Worm (Caenorhabditis elegans) whole organism, mixed stage, embryonic: Measurements from ENCODE around the gene K08H2.2.

Experiments used
- M03D4.4 ChIP-seq: sonication (generic microtip); optimal IDR thresholded peaks from 2 replicates; lab custom pipeline; 2017; ENCODE audit warnings: mild to moderate bottlenecking, missing genetic modification characterization, missing compliant biosample characterization
- bed-3 ChIP-seq: fragments of 200-800 bp; sonication (Bioruptor generic); optimal IDR thresholded peaks from 3 replicates; lab custom pipeline; 2018; ENCODE audit warnings: mild to moderate bottlenecking, missing genetic modification characterization, moderate library complexity, missing compliant biosample characterization
- blmp-1 ChIP-seq: fragments of 150-350 bp; optimal IDR thresholded peaks from 2 replicates; lab custom pipeline; 2014; ENCODE audit warnings: missing biosample characterization, missing genetic modification characterization
- ceh-39 ChIP-seq: fragments of 150-350 bp; optimal IDR thresholded peaks from 2 replicates; lab custom pipeline; 2014; ENCODE audit warnings: missing biosample characterization, missing genetic modification characterization
- ceh-43 ChIP-seq: fragments of 200-800 bp; sonication (Bioruptor generic); optimal IDR thresholded peaks from 2 replicates; lab custom pipeline; 2018; ENCODE audit warnings: mild to moderate bottlenecking, missing genetic modification characterization, moderate library complexity, missing compliant biosample characterization
- ceh-83 ChIP-seq: fragments of 200-800 bp; sonication (Bioruptor generic); optimal IDR thresholded peaks from 2 replicates; lab custom pipeline; 2018; ENCODE audit warnings: mild to moderate bottlenecking, missing genetic modification characterization, missing compliant biosample characterization
- ces-1 ChIP-seq: fragments of 150-350 bp; optimal IDR thresholded peaks from 2 replicates; lab custom pipeline; 2014; ENCODE audit warnings: missing biosample characterization, missing genetic modification reagents, missing genetic modification characterization
- cnd-1 ChIP-seq: fragments of 200-800 bp; sonication (Bioruptor generic); optimal IDR thresholded peaks from 2 replicates; lab custom pipeline; 2018; ENCODE audit warnings: mild to moderate bottlenecking, missing genetic modification characterization, missing compliant biosample characterization
- drap-1 ChIP-seq: fragments of 200-800 bp; sonication (Bioruptor generic); optimal IDR thresholded peaks from 3 replicates; lab custom pipeline; 2018; ENCODE audit warnings: mild to moderate bottlenecking, missing genetic modification characterization, missing compliant biosample characterization
- elt-1 ChIP-seq: sonication (generic microtip); optimal IDR thresholded peaks from 2 replicates; lab custom pipeline; 2017; ENCODE audit warnings: missing genetic modification characterization, mild to moderate bottlenecking, missing compliant biosample characterization, antibody characterized with exemption, moderate library complexity, borderline replicate concordance; ENCODE audit not compliant: insufficient read depth
- elt-3 ChIP-seq: fragments of 150-350 bp; optimal IDR thresholded peaks from 2 replicates; lab custom pipeline; 2014; ENCODE audit warnings: missing biosample characterization, missing genetic modification characterization
- flh-1 ChIP-seq: fragments of 200-800 bp; sonication (Bioruptor generic); optimal IDR thresholded peaks from 2 replicates; lab custom pipeline; 2018; ENCODE audit warnings: mild to moderate bottlenecking, missing genetic modification characterization, moderate library complexity, missing compliant biosample characterization
- ham-2 ChIP-seq: fragments of 200-800 bp; sonication (Bioruptor generic); optimal IDR thresholded peaks from 2 replicates; lab custom pipeline; 2018; ENCODE audit warnings: mild to moderate bottlenecking, missing genetic modification characterization, missing compliant biosample characterization
- hlh-1 ChIP-seq: fragments of 150-350 bp; optimal IDR thresholded peaks from 2 replicates; lab custom pipeline; 2014; ENCODE audit warnings: missing biosample characterization, missing genetic modification reagents, missing genetic modification characterization
- lin-13 ChIP-seq: fragments of 150-350 bp; optimal IDR thresholded peaks from 2 replicates; lab custom pipeline; 2014; ENCODE audit warnings: missing biosample characterization, missing genetic modification characterization
- lin-32 ChIP-seq: fragments of 200-800 bp; sonication (Bioruptor generic); optimal IDR thresholded peaks from 2 replicates; lab custom pipeline; 2018; ENCODE audit warnings: mild to moderate bottlenecking, missing genetic modification characterization, missing compliant biosample characterization
- lsy-2 ChIP-seq: fragments of 150-350 bp; optimal IDR thresholded peaks from 2 replicates; lab custom pipeline; 2014; ENCODE audit warnings: missing biosample characterization, missing genetic modification characterization
- mab-5 ChIP-seq: fragments of 150-350 bp; optimal IDR thresholded peaks from 2 replicates; lab custom pipeline; 2014; ENCODE audit warnings: missing biosample characterization, missing genetic modification characterization
- mep-1 ChIP-seq: fragments of 150-350 bp; optimal IDR thresholded peaks from 2 replicates; lab custom pipeline; 2017; ENCODE audit warnings: missing biosample characterization, missing genetic modification reagents, missing genetic modification characterization, inconsistent platforms
- mls-2 ChIP-seq: sonication (generic microtip); optimal IDR thresholded peaks from 2 replicates; lab custom pipeline; 2016; ENCODE audit warnings: mild to moderate bottlenecking, missing genetic modification characterization, moderate library complexity, missing compliant biosample characterization
- nhr-12 ChIP-seq: fragments of 150-350 bp; optimal IDR thresholded peaks from 2 replicates; lab custom pipeline; 2014; ENCODE audit warnings: missing biosample characterization, missing genetic modification characterization
- nhr-2 ChIP-seq: fragments of 150-350 bp; optimal IDR thresholded peaks from 2 replicates; lab custom pipeline; 2014; ENCODE audit warnings: missing biosample characterization, missing genetic modification characterization
- nhr-237 ChIP-seq: fragments of 150-350 bp; optimal IDR thresholded peaks from 2 replicates; lab custom pipeline; 2014; ENCODE audit warnings: missing biosample characterization, missing genetic modification characterization
- nhr-28 ChIP-seq: fragments of 150-350 bp; optimal IDR thresholded peaks from 2 replicates; lab custom pipeline; 2014; ENCODE audit warnings: missing biosample characterization, missing genetic modification characterization
- nhr-76 ChIP-seq: sonication (generic microtip); optimal IDR thresholded peaks from 2 replicates; lab custom pipeline; 2017; ENCODE audit warnings: missing biosample characterization, missing genetic modification characterization
- pha-4 ChIP-seq: fragments of 150-350 bp; optimal IDR thresholded peaks from 2 replicates; lab custom pipeline; 2018; ENCODE audit warnings: missing biosample characterization, missing genetic modification reagents, missing genetic modification characterization
- sem-2 ChIP-seq: fragments of 200-800 bp; sonication (Bioruptor generic); optimal IDR thresholded peaks from 2 replicates; lab custom pipeline; 2018; ENCODE audit warnings: mild to moderate bottlenecking, missing genetic modification characterization, missing compliant biosample characterization
- snpc-4 ChIP-seq: fragments of 150-350 bp; optimal IDR thresholded peaks from 2 replicates; lab custom pipeline; 2014; ENCODE audit warnings: missing biosample characterization, missing genetic modification characterization
- sptf-1 ChIP-seq: sonication (generic microtip); optimal IDR thresholded peaks from 2 replicates; lab custom pipeline; 2017; ENCODE audit warnings: mild to moderate bottlenecking, missing genetic modification characterization, moderate library complexity, missing compliant biosample characterization
- tbx-8 ChIP-seq: fragments of 200-800 bp; sonication (Bioruptor generic); optimal IDR thresholded peaks from 2 replicates; lab custom pipeline; 2018; ENCODE audit warnings: mild to moderate bottlenecking, missing genetic modification characterization, moderate library complexity, missing compliant biosample characterization
- unc-120 ChIP-seq: sonication (generic microtip); optimal IDR thresholded peaks from 2 replicates; lab custom pipeline; 2017; ENCODE audit warnings: missing genetic modification characterization, missing compliant biosample characterization; ENCODE audit not compliant: poor library complexity, severe bottlenecking
- unc-39 ChIP-seq: fragments of 150-350 bp; optimal IDR thresholded peaks from 2 replicates; lab custom pipeline; 2014; ENCODE audit warnings: missing biosample characterization, missing genetic modification characterization
- unc-62 ChIP-seq: fragments of 150-350 bp; optimal IDR thresholded peaks from 2 replicates; lab custom pipeline; 2014; ENCODE audit warnings: missing biosample characterization, missing genetic modification reagents, missing genetic modification characterization
- zip-8 ChIP-seq: fragments of 150-350 bp; optimal IDR thresholded peaks from 2 replicates; lab custom pipeline; 2014; ENCODE audit warnings: missing biosample characterization, missing genetic modification characterization
- ztf-11 ChIP-seq: fragments of 150-350 bp; optimal IDR thresholded peaks from 2 replicates; lab custom pipeline; 2014; ENCODE audit warnings: missing biosample characterization, missing genetic modification characterization

Gene K08H2.2

DNA sequence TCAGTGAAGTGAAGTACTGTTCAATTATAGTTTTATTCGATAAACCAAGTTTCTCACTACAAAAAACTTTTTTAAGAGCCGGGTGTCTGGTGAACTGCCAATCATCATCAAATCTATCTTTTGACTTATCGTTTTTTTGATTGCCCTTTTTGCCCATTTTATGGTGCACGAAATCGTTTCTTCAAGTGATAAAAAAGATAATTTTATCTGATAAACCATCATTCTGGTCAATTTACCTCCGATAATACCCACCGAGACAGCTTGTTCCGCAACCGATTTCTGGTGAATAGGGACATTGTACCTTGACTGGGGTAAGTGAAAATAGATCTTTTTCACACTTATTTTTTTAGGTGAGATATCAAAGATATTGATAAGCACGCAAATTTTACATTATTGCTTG is 22.8 kb upstream of the K08H2.2 start, which contains the start of gene K08H2.10:
K08H2.10 (plus strand) TSS at position 230 of the 400 bp plus-strand sequence.
- no peak for TF ChIP-seq snpc-4 (tag; lab: Kevin White, UChicago)
- no peak for TF ChIP-seq M03D4.4 (tag; lab: Kevin White, UChicago)
- TF ChIP-seq lin-32 (GFP tag; lab: Kevin White, UChicago) = no peak
- TF ChIP-seq tbx-8 (GFP tag; lab: Kevin White, UChicago) = no peak
- TF ChIP-seq sem-2 (GFP tag; lab: Kevin White, UChicago) = no peak
- TF ChIP-seq lin-13 (tag; lab: Kevin White, UChicago) = no peak
- TF ChIP-seq nhr-12 (tag; lab: Kevin White, UChicago) = no peak
- TF ChIP-seq nhr-237 (tag; lab: Kevin White, UChicago) = no peak

DNA sequence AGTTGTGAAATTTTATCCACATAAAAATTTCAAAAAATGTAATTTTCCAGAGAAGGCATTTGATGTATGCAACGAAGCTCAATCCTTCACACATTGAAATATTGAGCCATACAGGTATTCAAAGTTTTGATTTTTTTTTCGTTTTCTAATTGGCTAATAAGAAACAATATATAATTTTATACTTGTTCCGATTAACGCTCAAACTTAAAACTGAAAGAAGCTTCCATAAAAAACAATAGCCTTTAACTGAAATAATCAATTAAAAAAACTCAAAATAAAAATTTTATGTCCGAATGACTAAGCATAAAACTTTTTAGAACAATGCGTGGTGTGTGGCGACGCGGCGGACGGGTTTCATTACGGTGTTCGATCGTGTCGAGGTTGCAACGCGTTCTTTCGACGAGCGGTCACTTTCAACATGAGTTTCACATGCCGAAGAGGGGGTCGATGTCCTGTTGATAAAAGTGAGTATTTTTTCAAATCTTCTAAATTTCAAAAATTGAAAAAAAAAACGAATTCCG is 17.2 kb upstream of the K08H2.2 start, which contains the start of gene nhr-32:
nhr-32 (plus strand) TSS at position 51 of the 521 bp plus-strand sequence.
- TF ChIP-seq nhr-76 (no peak), ztf-11 (tag; lab: Kevin White, UChicago) (no peak), ceh-39 (tag; lab: Kevin White, UChicago) (no peak), mep-1 (tag; lab: Kevin White, UChicago) (no peak), sptf-1 (tag; lab: Kevin White, UChicago) (no peak), bed-3 (no peak), hlh-1 (tag; lab: Kevin White, UChicago) (no peak), ham-2 (no peak), mab-5 (tag; lab: Kevin White, UChicago) (no peak), unc-120 (tag; lab: Kevin White, UChicago) (no peak)

DNA sequence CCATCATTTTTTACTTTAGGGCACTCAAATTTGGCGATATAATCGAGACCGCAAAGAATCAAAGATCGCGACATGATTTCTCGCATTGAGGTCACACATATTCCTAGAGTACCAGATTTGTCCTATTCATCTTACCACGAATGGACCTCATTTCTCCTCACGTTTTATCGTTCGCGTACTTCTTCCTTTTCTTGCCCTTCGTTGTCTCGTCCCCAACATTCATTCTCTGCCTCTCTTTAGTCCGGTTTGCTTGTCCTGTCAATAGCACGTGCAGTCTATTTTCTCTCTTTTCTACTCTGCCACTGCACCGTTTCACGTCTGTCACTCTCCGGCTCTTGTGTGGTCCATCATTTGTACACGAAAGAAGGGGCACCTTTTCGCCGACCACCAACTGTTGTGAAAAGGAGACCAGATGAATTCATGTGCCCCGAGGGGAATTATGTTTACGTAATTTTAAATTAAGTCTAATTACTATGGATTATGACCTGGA is 16.6 kb upstream of the K08H2.2 start:
- TF ChIP-seq zip-8 (tag; lab: Kevin White, UChicago) (no peak), lsy-2 (tag; lab: Kevin White, UChicago) (no peak), mab-5 (tag; lab: Kevin White, UChicago) (no peak), lin-13 (tag; lab: Kevin White, UChicago) (peak; percentile 41), pha-4 (tag; lab: Kevin White, UChicago) (peak; percentile 72), hlh-1 (tag; lab: Kevin White, UChicago) (peak; percentile 94), bed-3 (no peak), elt-1 (tag; lab: Kevin White, UChicago) (peak; percentile 76), unc-62 (peak; percentile 81), mep-1 (tag; lab: Kevin White, UChicago) (peak; percentile 85), unc-39 (no peak), snpc-4 (tag; lab: Kevin White, UChicago) (no peak), nhr-2 (tag; lab: Kevin White, UChicago) (peak; percentile 63), blmp-1 (no peak), flh-1 (no peak), nhr-28 (tag; lab: Kevin White, UChicago) (no peak), ceh-83 (GFP tag; lab: Kevin White, UChicago) (no peak), nhr-12 (tag; lab: Kevin White, UChicago) (no peak), ceh-43 (GFP tag; lab: Kevin White, UChicago) (peak; percentile 7), mls-2 (tag; lab: Kevin White, UChicago) (peak; percentile 64), unc-120 (tag; lab: Kevin White, UChicago) (peak; percentile 76), lin-32 (GFP tag; lab: Kevin White, UChicago) (no peak), nhr-237 (tag; lab: Kevin White, UChicago) (peak; percentile 29), sem-2 (GFP tag; lab: Kevin White, UChicago) (no peak), cnd-1 (tag; lab: Kevin White, UChicago) (no peak), sptf-1 (tag; lab: Kevin White, UChicago) (peak; percentile 22), ham-2 (peak; percentile 43), ces-1 (GFP tag; lab: Kevin White, UChicago) (peak; percentile 86), ztf-11 (tag; lab: Kevin White, UChicago) (no peak), M03D4.4 (tag; lab: Kevin White, UChicago) (no peak), drap-1 (GFP tag; lab: Kevin White, UChicago) (peak; percentile 3), tbx-8 (GFP tag; lab: Kevin White, UChicago) (no peak), elt-3 (no peak), nhr-76 (no peak), ceh-39 (tag; lab: Kevin White, UChicago) (no peak)
